Fruit fly (Drosophila melanogaster) whole organism, embryonic: ENCODE measurements around the gene CG42399.

Experiments used
- Atf3 ChIP-seq: fragments of 200-800 bp; sonication (Bioruptor generic); optimal IDR thresholded peaks from 3 replicates; lab custom pipeline; 2016; ENCODE audit warnings: missing biosample characterization, missing genetic modification characterization
- CG10366 ChIP-seq: fragments of 200-800 bp; sonication (Bioruptor generic); IDR thresholded peaks from 2 replicates; pipeline ENCODE4 v1.3.6; 2022; ENCODE audit warnings: missing biosample characterization, missing genetic modification characterization
- CG10543 ChIP-seq: fragments of 200-800 bp; sonication (Bioruptor generic); optimal IDR thresholded peaks from 3 replicates; lab custom pipeline; 2017; ENCODE audit warnings: missing biosample characterization, mild to moderate bottlenecking, missing genetic modification characterization, moderate library complexity
- CG10565 ChIP-seq: fragments of 200-800 bp; sonication (Bioruptor generic); optimal IDR thresholded peaks from 3 replicates; lab custom pipeline; 2016; ENCODE audit warnings: missing biosample characterization, mild to moderate bottlenecking, missing genetic modification characterization
- CG10654 ChIP-seq: fragments of 200-800 bp; sonication (Bioruptor generic); optimal IDR thresholded peaks from 2 replicates; lab custom pipeline; 2016; ENCODE audit warnings: missing biosample characterization, missing genetic modification characterization
- CG14860 ChIP-seq: fragments of 200-800 bp; sonication (Bioruptor generic); IDR thresholded peaks from 3 replicates; pipeline ENCODE4 v1.3.6; 2022; ENCODE audit warnings: missing biosample characterization, missing genetic modification characterization; ENCODE audit not compliant: partially characterized antibody
- CG17568 ChIP-seq: fragments of 200-800 bp; sonication (Bioruptor generic); optimal IDR thresholded peaks from 2 replicates; lab custom pipeline; 2018; ENCODE audit warnings: missing biosample characterization, mild to moderate bottlenecking, missing genetic modification characterization, moderate library complexity
- CG17912 ChIP-seq: fragments of 200-800 bp; sonication (Bioruptor generic); optimal IDR thresholded peaks from 2 replicates; lab custom pipeline; 2018; ENCODE audit warnings: missing biosample characterization, mild to moderate bottlenecking, missing genetic modification characterization
- CG1832 ChIP-seq: fragments of 200-800 bp; sonication (Bioruptor generic); optimal IDR thresholded peaks from 2 replicates; lab custom pipeline; 2017; ENCODE audit warnings: missing biosample characterization, mild to moderate bottlenecking, missing genetic modification characterization, inconsistent platforms
- CG3163 ChIP-seq: fragments of 200-800 bp; sonication (Bioruptor generic); optimal IDR thresholded peaks from 3 replicates; lab custom pipeline; 2016; ENCODE audit warnings: missing biosample characterization, missing genetic modification characterization
- CG4730 ChIP-seq: fragments of 200-800 bp; sonication (Bioruptor generic); IDR thresholded peaks from 2 replicates; pipeline ENCODE4 v1.3.6; 2022; ENCODE audit warnings: missing biosample characterization, missing genetic modification characterization
- CG7556 ChIP-seq: fragments of 200-800 bp; sonication (Bioruptor generic); optimal IDR thresholded peaks from 2 replicates; lab custom pipeline; 2017; ENCODE audit warnings: missing biosample characterization, mild to moderate bottlenecking, missing genetic modification characterization
- CG7928 ChIP-seq: fragments of 200-800 bp; sonication (Bioruptor generic); optimal IDR thresholded peaks from 2 replicates; lab custom pipeline; 2017; ENCODE audit warnings: missing biosample characterization, mild to moderate bottlenecking, missing genetic modification characterization
- CG8388 ChIP-seq: fragments of 200-800 bp; sonication (Bioruptor generic); optimal IDR thresholded peaks from 2 replicates; lab custom pipeline; 2019; ENCODE audit warnings: missing biosample characterization, mild to moderate bottlenecking, missing genetic modification characterization, moderate library complexity
- Camta ChIP-seq: fragments of 200-800 bp; sonication (Bioruptor generic); optimal IDR thresholded peaks from 2 replicates; lab custom pipeline; 2016; ENCODE audit warnings: missing biosample characterization, missing genetic modification characterization
- Dbx ChIP-seq: fragments of 200-800 bp; sonication (Bioruptor generic); IDR thresholded peaks from 3 replicates; pipeline ENCODE4 v1.3.6; 2022; ENCODE audit warnings: missing biosample characterization, missing genetic modification characterization
- Doc3 ChIP-seq: fragments of 200-800 bp; sonication (Bioruptor generic); IDR thresholded peaks from 3 replicates; pipeline ENCODE4 v1.3.6; 2022; ENCODE audit warnings: missing biosample characterization, missing genetic modification characterization; ENCODE audit not compliant: partially characterized antibody
- Dref ChIP-seq: fragments of 200-800 bp; sonication (Bioruptor generic); IDR thresholded peaks from 2 replicates; pipeline ENCODE4 v1.3.6; 2022; ENCODE audit warnings: missing biosample characterization, missing genetic modification characterization
- Drgx ChIP-seq: fragments of 200-800 bp; sonication (Bioruptor generic); IDR thresholded peaks from 2 replicates; pipeline ENCODE4 v1.3.6; 2022; ENCODE audit warnings: missing biosample characterization, missing genetic modification characterization
- ERR ChIP-seq: fragments of 200-800 bp; sonication (Bioruptor generic); optimal IDR thresholded peaks from 2 replicates; lab custom pipeline; 2016; ENCODE audit warnings: missing biosample characterization, missing genetic modification characterization
- Eip74EF ChIP-seq, 2 experiments: fragments of 200-800 bp in 1 of 2; fragments of >200 bp in 1 of 2; sonication (Bioruptor generic) in 1 of 2; optimal IDR thresholded peaks; 2 replicates each; lab custom pipeline; 2017 to 2019; ENCODE audit warnings: missing biosample characterization in 2 of 2, missing genetic modification characterization in 2 of 2, mild to moderate bottlenecking in 1 of 2, moderate library complexity in 1 of 2
- Fer1 ChIP-seq: fragments of 200-800 bp; sonication (Bioruptor generic); optimal IDR thresholded peaks from 2 replicates; lab custom pipeline; 2017; ENCODE audit warnings: missing biosample characterization, mild to moderate bottlenecking, missing genetic modification characterization
- H15 ChIP-seq: fragments of 200-800 bp; sonication (Bioruptor generic); IDR thresholded peaks from 3 replicates; pipeline ENCODE4 v1.3.6; 2022; ENCODE audit warnings: missing biosample characterization, missing genetic modification characterization
- Hr39 ChIP-seq: fragments of >200 bp; optimal IDR thresholded peaks from 2 replicates; lab custom pipeline; 2017
- Lim3 ChIP-seq: fragments of 200-800 bp; sonication (Bioruptor generic); IDR thresholded peaks from 2 replicates; pipeline ENCODE4 v1.3.6; 2022; ENCODE audit warnings: missing biosample characterization, missing genetic modification characterization
- MESR4 ChIP-seq: fragments of 200-800 bp; sonication (Bioruptor generic); optimal IDR thresholded peaks from 2 replicates; lab custom pipeline; 2018; ENCODE audit warnings: missing biosample characterization, mild to moderate bottlenecking, missing genetic modification characterization, moderate library complexity
- Nf-YA ChIP-seq: fragments of 200-800 bp; sonication (Bioruptor generic); IDR thresholded peaks from 2 replicates; pipeline ENCODE4 v1.3.6; 2022; ENCODE audit warnings: missing biosample characterization, missing genetic modification characterization
- Six4 ChIP-seq: fragments of 200-800 bp; sonication (Bioruptor generic); optimal IDR thresholded peaks from 2 replicates; lab custom pipeline; 2016; ENCODE audit warnings: missing biosample characterization, missing genetic modification characterization
- Spps ChIP-seq: fragments of 200-800 bp; sonication (Bioruptor generic); optimal IDR thresholded peaks from 2 replicates; lab custom pipeline; 2018; ENCODE audit warnings: missing biosample characterization, mild to moderate bottlenecking, missing genetic modification characterization
- TFAM ChIP-seq: fragments of 200-800 bp; sonication (Bioruptor generic); optimal IDR thresholded peaks from 2 replicates; lab custom pipeline; 2017; ENCODE audit warnings: missing biosample characterization, missing genetic modification characterization, inconsistent platforms
- Vsx1 ChIP-seq: fragments of 200-800 bp; sonication (Bioruptor generic); optimal IDR thresholded peaks from 2 replicates; lab custom pipeline; 2017; ENCODE audit warnings: missing biosample characterization, mild to moderate bottlenecking, missing genetic modification characterization, missing genetic modification reagents
- ac ChIP-seq: fragments of 200-800 bp; sonication (Bioruptor generic); optimal IDR thresholded peaks from 3 replicates; lab custom pipeline; 2017; ENCODE audit warnings: missing biosample characterization, mild to moderate bottlenecking, missing genetic modification characterization
- bab2 ChIP-seq: fragments of 200-800 bp; sonication (Bioruptor generic); optimal IDR thresholded peaks from 2 replicates; lab custom pipeline; 2016; ENCODE audit warnings: missing biosample characterization, missing genetic modification characterization
- bigmax ChIP-seq: fragments of 200-800 bp; sonication (Bioruptor generic); optimal IDR thresholded peaks from 2 replicates; lab custom pipeline; 2018; ENCODE audit warnings: missing biosample characterization, mild to moderate bottlenecking, missing genetic modification characterization
- bsh ChIP-seq, 2 experiments: fragments of 200-800 bp; sonication (Bioruptor generic); optimal IDR thresholded peaks; 2 replicates each; lab custom pipeline; 2017 to 2018; ENCODE audit warnings: mild to moderate bottlenecking in 2 of 2, missing biosample characterization in 2 of 2, missing genetic modification characterization in 2 of 2, moderate library complexity in 1 of 2
- crol ChIP-seq: fragments of 200-800 bp; sonication (Bioruptor generic); IDR thresholded peaks from 2 replicates; pipeline ENCODE4 v1.3.6; 2022; ENCODE audit warnings: missing biosample characterization, missing genetic modification characterization
- da ChIP-seq: fragments of 200-800 bp; sonication (Bioruptor generic); optimal IDR thresholded peaks from 2 replicates; lab custom pipeline; 2016; ENCODE audit warnings: missing biosample characterization, missing genetic modification characterization
- dpn ChIP-seq, 2 experiments: fragments of 200-800 bp; sonication (Bioruptor generic); optimal IDR thresholded peaks; 3 replicates each; lab custom pipeline; 2016; ENCODE audit warnings: missing biosample characterization in 2 of 2, missing genetic modification characterization in 2 of 2
- dysf ChIP-seq: fragments of 200-800 bp; sonication (Bioruptor generic); IDR thresholded peaks from 3 replicates; pipeline ENCODE4 v1.3.6; 2022; ENCODE audit warnings: missing biosample characterization, missing genetic modification characterization
- eve ChIP-seq, 2 experiments: fragments of >200 bp; optimal IDR thresholded peaks; 2 replicates each; lab custom pipeline; 2017; ENCODE audit warnings: missing biosample characterization in 2 of 2, missing genetic modification characterization in 2 of 2
- insv ChIP-seq, 2 experiments: fragments of 200-800 bp; sonication (Bioruptor generic); optimal IDR thresholded peaks; 3 replicates each; lab custom pipeline; 2016 to 2018; ENCODE audit warnings: missing biosample characterization in 2 of 2, missing genetic modification characterization in 2 of 2
- lmd ChIP-seq: fragments of 200-800 bp; sonication (Bioruptor generic); IDR thresholded peaks from 2 replicates; pipeline ENCODE4 v1.3.6; 2022; ENCODE audit warnings: missing biosample characterization, missing genetic modification characterization
- nom ChIP-seq: fragments of 200-800 bp; sonication (Bioruptor generic); optimal IDR thresholded peaks from 2 replicates; lab custom pipeline; 2017; ENCODE audit warnings: missing biosample characterization, missing genetic modification characterization, mild to moderate bottlenecking, moderate library complexity, missing genetic modification reagents
- pnt ChIP-seq: fragments of 200-800 bp; sonication (Bioruptor generic); optimal IDR thresholded peaks from 3 replicates; lab custom pipeline; 2016; ENCODE audit warnings: missing biosample characterization, missing genetic modification characterization
- repo ChIP-seq: fragments of 200-800 bp; sonication (Bioruptor generic); optimal IDR thresholded peaks from 2 replicates; lab custom pipeline; 2016; ENCODE audit warnings: missing biosample characterization, missing genetic modification characterization
- sens-2 ChIP-seq: fragments of 200-800 bp; sonication (Bioruptor generic); IDR thresholded peaks from 2 replicates; pipeline ENCODE4 v1.3.6; 2022; ENCODE audit warnings: missing biosample characterization, missing genetic modification characterization
- seq ChIP-seq: fragments of 200-800 bp; sonication (Bioruptor generic); IDR thresholded peaks from 2 replicates; pipeline ENCODE4 v1.3.6; 2022; ENCODE audit warnings: missing biosample characterization, missing genetic modification characterization
- slbo ChIP-seq: fragments of 200-800 bp; sonication (Bioruptor generic); IDR thresholded peaks from 2 replicates; pipeline ENCODE4 v1.3.6; 2022; ENCODE audit warnings: missing biosample characterization, missing genetic modification characterization
- tna ChIP-seq: fragments of 200-800 bp; sonication (Bioruptor generic); IDR thresholded peaks from 2 replicates; pipeline ENCODE4 v1.3.6; 2022; ENCODE audit warnings: missing biosample characterization, missing genetic modification characterization; ENCODE audit not compliant: partially characterized antibody
- toy ChIP-seq: fragments of 200-800 bp; sonication (Bioruptor generic); IDR thresholded peaks from 2 replicates; pipeline ENCODE4 v1.3.6; 2022; ENCODE audit warnings: missing biosample characterization, missing genetic modification characterization
- zen ChIP-seq: fragments of 200-800 bp; sonication (Bioruptor generic); optimal IDR thresholded peaks from 3 replicates; lab custom pipeline; 2018; ENCODE audit warnings: missing biosample characterization, mild to moderate bottlenecking, missing genetic modification characterization, moderate library complexity

Gene CG42399

DNA sequence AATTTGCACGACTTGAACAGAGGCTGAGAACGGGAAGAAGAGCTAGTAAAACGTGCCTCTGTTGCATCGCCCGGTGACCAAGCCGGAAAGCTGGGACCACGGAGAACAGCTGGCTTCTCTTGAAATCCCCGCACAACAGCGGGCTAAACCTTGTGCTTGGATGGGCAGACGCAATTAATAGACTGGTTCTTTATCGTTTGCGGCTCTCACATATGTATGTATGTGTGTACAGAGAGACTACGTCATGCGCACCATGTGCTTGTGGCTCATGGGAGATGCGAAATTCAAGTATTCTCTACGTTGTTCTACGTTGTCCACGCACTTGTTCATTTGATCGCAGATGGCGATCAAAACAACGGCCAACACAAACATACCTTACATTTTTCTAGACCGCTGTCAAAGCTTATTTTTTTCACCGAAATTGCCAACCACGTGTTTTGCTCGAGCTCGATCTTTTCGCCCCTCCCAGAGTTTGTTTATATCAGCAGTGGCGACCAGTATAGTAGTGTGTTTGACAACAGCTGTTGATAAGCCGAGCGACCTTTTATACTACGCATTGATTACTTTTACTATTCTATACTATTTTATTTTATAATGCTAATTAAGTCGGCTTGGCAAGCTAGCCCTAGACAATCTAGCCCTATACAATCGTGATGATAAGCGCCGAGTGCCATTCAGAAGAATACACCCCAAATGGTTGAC lies 43.9 kb downstream of the CG42399 start (continued):
- TF ChIP-seq CG10366, result no peak
- TF ChIP-seq TFAM (GFP tag; lab: Kevin White, UChicago), result no peak
- TF ChIP-seq insv (GFP tag; optimal IDR thresholded peaks at IDR 0.05; lab: Kevin White, UChicago), result no peak
- TF ChIP-seq CG10543 (GFP tag; lab: Kevin White, UChicago), result peak; percentile 75
- TF ChIP-seq Fer1 (GFP tag; lab: Kevin White, UChicago), result peak; percentile 32
- no peak for TF ChIP-seq CG4730 (GFP tag; lab: Robert Waterston, UW)
- TF ChIP-seq sens-2 (GFP tag; lab: Robert Waterston, UW), result no peak
- TF ChIP-seq Eip74EF (GFP tag; optimal IDR thresholded peaks at IDR 0.05; lab: Kevin White, UChicago), result no peak
- TF ChIP-seq Vsx1 (GFP tag; lab: Kevin White, UChicago), result peak; percentile 58
- peak; percentile 34 for TF ChIP-seq nom
- TF ChIP-seq Doc3 (GFP tag; lab: Robert Waterston, UW), result no peak
- no peak for TF ChIP-seq Dbx
- no peak for TF ChIP-seq CG1832 (GFP tag; lab: Kevin White, UChicago)
- no peak for TF ChIP-seq Spps (tag; lab: Kevin White, UChicago)
- no peak for TF ChIP-seq CG8388 (GFP tag; lab: Kevin White, UChicago)
- TF ChIP-seq CG17568 (GFP tag; lab: Kevin White, UChicago), result no peak
- no peak for TF ChIP-seq CG14860 (GFP tag; lab: Robert Waterston, UW)
- no peak for TF ChIP-seq Hr39 (lab: Kevin White, UChicago)
- no peak for TF ChIP-seq bigmax (GFP tag; lab: Kevin White, UChicago)
- no peak for TF ChIP-seq Lim3
- TF ChIP-seq lmd, result no peak
- TF ChIP-seq toy (GFP tag; lab: Robert Waterston, UW), result no peak
- no peak for TF ChIP-seq CG7928 (GFP tag; lab: Kevin White, UChicago)
- TF ChIP-seq pnt (GFP tag; lab: Kevin White, UChicago), result no peak
- no peak for TF ChIP-seq Atf3 (GFP tag; lab: Kevin White, UChicago)
- no peak for TF ChIP-seq da (GFP tag; lab: Kevin White, UChicago)
- TF ChIP-seq CG10654 (GFP tag; lab: Kevin White, UChicago), result no peak
- TF ChIP-seq Camta (GFP tag; lab: Kevin White, UChicago), result no peak
- TF ChIP-seq CG7556 (GFP tag; lab: Kevin White, UChicago), result no peak
- TF ChIP-seq eve (GFP tag; optimal IDR thresholded peaks at IDR 0.05; lab: Kevin White, UChicago), result no peak
- TF ChIP-seq dpn (GFP tag; optimal IDR thresholded peaks at IDR 0.05; lab: Kevin White, UChicago), result no peak
- no peak for TF ChIP-seq bsh (GFP tag; optimal IDR thresholded peaks at IDR 0.05; lab: Kevin White, UChicago)
- no peak for TF ChIP-seq Nf-YA (GFP tag; lab: Robert Waterston, UW)
- no peak for TF ChIP-seq zen (tag; lab: Kevin White, UChicago)
- TF ChIP-seq bab2 (GFP tag; lab: Kevin White, UChicago), result no peak
- TF ChIP-seq repo (GFP tag; lab: Kevin White, UChicago), result no peak
- TF ChIP-seq MESR4 (GFP tag; lab: Kevin White, UChicago), result no peak
- TF ChIP-seq crol (GFP tag; lab: Robert Waterston, UW), result no peak
- TF ChIP-seq CG17912 (GFP tag; lab: Kevin White, UChicago), result no peak
- TF ChIP-seq tna (GFP tag; lab: Robert Waterston, UW), result no peak
- TF ChIP-seq dysf (GFP tag; lab: Robert Waterston, UW), result no peak
- no peak for TF ChIP-seq seq (GFP tag; lab: Robert Waterston, UW)
- no peak for TF ChIP-seq Dref
- TF ChIP-seq Drgx (GFP tag; lab: Robert Waterston, UW), result 0 out of 2 replicates have a peak, but pooled peaks have one; percentile 10
- TF ChIP-seq slbo (GFP tag; lab: Robert Waterston, UW), result no peak
- TF ChIP-seq ERR (GFP tag; lab: Kevin White, UChicago), result no peak
- TF ChIP-seq CG10565 (GFP tag; lab: Kevin White, UChicago), result no peak
- no peak for TF ChIP-seq H15 (GFP tag; lab: Robert Waterston, UW)
- TF ChIP-seq CG3163 (GFP tag; lab: Kevin White, UChicago), result peak; percentile 40
- TF ChIP-seq Six4, result no peak
- no peak for TF ChIP-seq ac (GFP tag; lab: Kevin White, UChicago)
